Fruit fly (Drosophila melanogaster): ENCODE data around the gene ouib.

- TF ChIP-seq H2.0 (GFP tag; IDR thresholded peaks at IDR 0.05) (no peak), CG1602 (GFP tag; optimal IDR thresholded peaks at IDR 0.05) (no peak), fru (optimal IDR thresholded peaks at IDR 0.05) (no peak), B-H1 (GFP tag; IDR thresholded peaks at IDR 0.05) (no peak), hbn (GFP tag; IDR thresholded peaks at IDR 0.05; ENCODE audit: partially characterized antibody) (no peak), Hr78 (GFP tag; optimal IDR thresholded peaks at IDR 0.05) (no peak), Xrp1 (GFP tag; IDR thresholded peaks at IDR 0.05) (no peak), CG32767 (GFP tag; IDR thresholded peaks at IDR 0.05) (no peak), ttk (GFP tag; IDR thresholded peaks at IDR 0.05) (no peak)
These were observed 19.8 kb upstream of the ouib start for dm6 chr3R:8705323-8706097.
